Fruit fly (Drosophila melanogaster) whole organism, wandering third instar larva: Measurements from ENCODE around the gene LManII.
A peak's percentile ranks its signal among the peaks of the same experiment; 100 is the strongest.

ENCODE experiments used
- Abd-B ChIP-seq: fragments of >200 bp; optimal IDR thresholded peaks from 2 replicates; lab custom pipeline; 2017; ENCODE audit warnings: missing biosample characterization, missing genetic modification characterization
- CG32264 ChIP-seq: fragments of 200-800 bp; sonication (Bioruptor generic); optimal IDR thresholded peaks from 2 replicates; lab custom pipeline; 2016; ENCODE audit warnings: missing biosample characterization, missing genetic modification characterization
- CG9705 ChIP-seq: fragments of 200-800 bp; sonication (Bioruptor generic); optimal IDR thresholded peaks from 2 replicates; lab custom pipeline; 2018; ENCODE audit warnings: missing biosample characterization, mild to moderate bottlenecking, missing genetic modification characterization
- CrebA ChIP-seq: fragments of 200-800 bp; sonication (Bioruptor generic); optimal IDR thresholded peaks from 2 replicates; lab custom pipeline; 2016; ENCODE audit warnings: missing biosample characterization, mild to moderate bottlenecking, missing genetic modification characterization, borderline replicate concordance
- Dfd ChIP-seq: fragments of >200 bp; optimal IDR thresholded peaks from 2 replicates; lab custom pipeline; 2017; ENCODE audit warnings: missing biosample characterization, missing genetic modification characterization
- Dif ChIP-seq: fragments of 200-275, 200-300 bp; sonication (Bioruptor generic); optimal IDR thresholded peaks from 2 replicates; lab custom pipeline; 2018; ENCODE audit warnings: missing biosample characterization, missing genetic modification characterization; ENCODE audit not compliant: partially characterized antibody
- GATAd ChIP-seq: sonication (Bioruptor generic); optimal IDR thresholded peaks from 2 replicates; lab custom pipeline; 2016; ENCODE audit warnings: missing biosample characterization, missing genetic modification characterization
- HLH106 ChIP-seq: fragments of 200-800 bp; optimal IDR thresholded peaks from 3 replicates; lab custom pipeline; 2019; ENCODE audit warnings: missing biosample characterization, mild to moderate bottlenecking, missing genetic modification characterization, moderate library complexity
- Hnf4 ChIP-seq: fragments of 200-800 bp; sonication (Bioruptor generic); optimal IDR thresholded peaks from 2 replicates; lab custom pipeline; 2016; ENCODE audit warnings: missing biosample characterization, mild to moderate bottlenecking, missing genetic modification characterization
- Hr78 ChIP-seq: fragments of >200 bp; optimal IDR thresholded peaks from 2 replicates; lab custom pipeline; 2017; ENCODE audit warnings: missing biosample characterization, missing genetic modification characterization
- Hr83 ChIP-seq: fragments of 200-300 bp; sonication (Bioruptor generic); optimal IDR thresholded peaks from 2 replicates; lab custom pipeline; 2016; ENCODE audit warnings: missing biosample characterization, mild to moderate bottlenecking, missing genetic modification characterization, moderate library complexity; ENCODE audit not compliant: poor library complexity, severe bottlenecking
- Jra ChIP-seq: sonication (Bioruptor generic); optimal IDR thresholded peaks from 2 replicates; lab custom pipeline; 2016; ENCODE audit warnings: missing biosample characterization, missing genetic modification characterization
- Mio ChIP-seq: sonication (Bioruptor generic); optimal IDR thresholded peaks from 2 replicates; lab custom pipeline; 2016; ENCODE audit warnings: missing biosample characterization, missing genetic modification characterization
- Myc ChIP-seq: fragments of >200 bp; optimal IDR thresholded peaks from 2 replicates; lab custom pipeline; 2017
- N ChIP-seq: fragments of >200 bp; optimal IDR thresholded peaks from 2 replicates; lab custom pipeline; 2018; ENCODE audit warnings: missing biosample characterization, missing external identifiers, missing genetic modification characterization
- OdsH ChIP-seq: fragments of 200-800 bp; sonication (Bioruptor generic); optimal IDR thresholded peaks from 2 replicates; lab custom pipeline; 2016; ENCODE audit warnings: missing biosample characterization, mild to moderate bottlenecking, missing genetic modification characterization
- Rel ChIP-seq, 2 experiments: fragments of 200-800 bp; sonication (Bioruptor generic) in 1 of 2; optimal IDR thresholded peaks; 2 replicates in 1 of 2; 3 replicates in 1 of 2; lab custom pipeline; 2016 to 2019; ENCODE audit warnings: mild to moderate bottlenecking in 2 of 2, missing biosample characterization in 2 of 2, missing genetic modification characterization in 2 of 2, moderate library complexity in 1 of 2
- Sp1 ChIP-seq: fragments of 200-800 bp; sonication (Bioruptor generic); optimal IDR thresholded peaks from 3 replicates; lab custom pipeline; 2019; ENCODE audit warnings: missing biosample characterization, mild to moderate bottlenecking, missing genetic modification characterization, moderate library complexity
- Vsx2 ChIP-seq: fragments of 200-300, 225-300 bp; sonication (Bioruptor generic); optimal IDR thresholded peaks from 2 replicates; lab custom pipeline; 2018; ENCODE audit warnings: missing biosample characterization, missing genetic modification characterization; ENCODE audit not compliant: partially characterized antibody
- br ChIP-seq: fragments of 200-800 bp; sonication (Bioruptor generic); optimal IDR thresholded peaks from 2 replicates; lab custom pipeline; 2016; ENCODE audit warnings: missing biosample characterization, missing genetic modification characterization
- brk ChIP-seq: fragments of 200-800 bp; sonication (Bioruptor generic); optimal IDR thresholded peaks from 2 replicates; lab custom pipeline; 2016; ENCODE audit warnings: missing biosample characterization, mild to moderate bottlenecking, missing genetic modification characterization
- dl ChIP-seq, 2 experiments: fragments of 175-275, 200-275 bp in 1 of 2; fragments of 200-275 bp in 1 of 2; sonication (Bioruptor generic); optimal IDR thresholded peaks; lab custom pipeline; 2018; ENCODE audit warnings: mild to moderate bottlenecking in 2 of 2, missing biosample characterization in 2 of 2, missing genetic modification characterization in 2 of 2, moderate library complexity in 2 of 2; ENCODE audit not compliant: partially characterized antibody in 2 of 2, insufficient read depth in 1 of 2
- dmrt93B ChIP-seq: fragments of 200-800 bp; sonication (Bioruptor generic); optimal IDR thresholded peaks from 2 replicates; lab custom pipeline; 2018; ENCODE audit warnings: missing biosample characterization, mild to moderate bottlenecking, missing genetic modification characterization
- dsf ChIP-seq: sonication (Bioruptor generic); optimal IDR thresholded peaks from 2 replicates; lab custom pipeline; 2016; ENCODE audit warnings: missing biosample characterization, missing genetic modification characterization, borderline replicate concordance
- ey ChIP-seq: fragments of 200-800 bp; sonication (Bioruptor generic); optimal IDR thresholded peaks from 2 replicates; lab custom pipeline; 2016; ENCODE audit warnings: missing biosample characterization, missing genetic modification characterization
- foxo ChIP-seq, 2 experiments: fragments of 200-800 bp; sonication (Bioruptor generic); optimal IDR thresholded peaks; 2 replicates in 1 of 2; 3 replicates in 1 of 2; lab custom pipeline; 2016 to 2017; ENCODE audit warnings: missing biosample characterization in 2 of 2, missing genetic modification characterization in 2 of 2
- fru ChIP-seq: fragments of 200-800 bp; sonication (Bioruptor generic); optimal IDR thresholded peaks from 3 replicates; lab custom pipeline; 2016; ENCODE audit warnings: missing biosample characterization, mild to moderate bottlenecking, missing genetic modification characterization
- h ChIP-seq: fragments of 200-800 bp; sonication (Bioruptor generic); optimal IDR thresholded peaks from 3 replicates; lab custom pipeline; 2016; ENCODE audit warnings: missing biosample characterization, mild to moderate bottlenecking, missing genetic modification characterization
- jim ChIP-seq: fragments of 175-275, 200-325 bp; sonication (Bioruptor generic); optimal IDR thresholded peaks from 2 replicates; lab custom pipeline; 2016; ENCODE audit warnings: missing biosample characterization, mild to moderate bottlenecking, missing genetic modification characterization
- lola ChIP-seq: fragments of >200 bp; optimal IDR thresholded peaks from 2 replicates; lab custom pipeline; 2017; ENCODE audit warnings: missing biosample characterization, missing genetic modification characterization
- pan ChIP-seq: fragments of >200 bp; optimal IDR thresholded peaks from 2 replicates; lab custom pipeline; 2017
- psq ChIP-seq: fragments of 200-800 bp; sonication (Bioruptor generic); optimal IDR thresholded peaks from 3 replicates; lab custom pipeline; 2017; ENCODE audit warnings: missing biosample characterization, mild to moderate bottlenecking, missing genetic modification characterization, moderate library complexity
- rgr ChIP-seq: fragments of 200-800 bp; sonication (Bioruptor generic); optimal IDR thresholded peaks from 3 replicates; lab custom pipeline; 2016; ENCODE audit warnings: missing biosample characterization, mild to moderate bottlenecking, missing genetic modification characterization
- sage ChIP-seq: fragments of 200-800 bp; sonication (Bioruptor generic); optimal IDR thresholded peaks from 2 replicates; lab custom pipeline; 2016; ENCODE audit warnings: missing biosample characterization, mild to moderate bottlenecking, missing genetic modification characterization
- sv ChIP-seq: fragments of 200-800 bp; sonication (Bioruptor generic); optimal IDR thresholded peaks from 3 replicates; lab custom pipeline; 2016; ENCODE audit warnings: missing biosample characterization, missing genetic modification characterization
- tai ChIP-seq: sonication (Bioruptor generic); optimal IDR thresholded peaks from 2 replicates; lab custom pipeline; 2016; ENCODE audit warnings: missing biosample characterization, missing genetic modification characterization
- usp ChIP-seq: fragments of >200 bp; optimal IDR thresholded peaks from 2 replicates; lab custom pipeline; 2017; ENCODE audit warnings: missing biosample characterization, missing genetic modification characterization
- woc ChIP-seq: sonication (Bioruptor generic); optimal IDR thresholded peaks from 2 replicates; lab custom pipeline; 2016; ENCODE audit warnings: missing biosample characterization, mild to moderate bottlenecking, missing genetic modification characterization

Gene LManII

DNA sequence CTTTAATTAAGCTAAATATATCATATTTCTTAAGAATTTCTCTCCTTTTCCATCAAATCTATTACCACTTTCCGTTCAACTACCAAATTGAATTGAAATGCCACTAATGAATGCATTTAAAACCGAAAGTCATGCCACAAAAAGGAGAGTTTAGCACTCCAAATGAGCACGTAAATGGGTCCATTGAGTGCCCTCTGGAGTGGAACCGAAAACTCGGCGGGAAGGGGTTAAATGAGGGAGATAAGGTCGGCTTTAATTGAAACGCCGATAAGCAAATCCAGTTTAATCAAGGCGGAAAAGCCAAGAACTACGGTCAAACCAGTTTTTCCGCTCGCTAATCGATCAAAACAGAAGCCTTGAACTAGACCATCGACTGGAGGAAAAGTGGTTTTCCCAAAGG, 47.9 kb downstream of the LManII start:
- TF ChIP-seq CrebA (no peak), Abd-B (no peak), psq (no peak), br (GFP tag; lab: Kevin White, UChicago) (no peak), jim (GFP tag; lab: Kevin White, UChicago) (no peak), HLH106 (no peak), brk (GFP tag; lab: Kevin White, UChicago) (no peak), Dfd (GFP tag; lab: Kevin White, UChicago) (no peak), sage (no peak), Mio (GFP tag; lab: Kevin White, UChicago) (no peak), Vsx2 (GFP tag; lab: Kevin White, UChicago) (no peak), tai (GFP tag; lab: Kevin White, UChicago) (no peak), foxo (GFP tag; optimal IDR thresholded peaks at IDR 0.05; lab: Kevin White, UChicago) (no peak), Dif (GFP tag; lab: Kevin White, UChicago) (no peak)

DNA sequence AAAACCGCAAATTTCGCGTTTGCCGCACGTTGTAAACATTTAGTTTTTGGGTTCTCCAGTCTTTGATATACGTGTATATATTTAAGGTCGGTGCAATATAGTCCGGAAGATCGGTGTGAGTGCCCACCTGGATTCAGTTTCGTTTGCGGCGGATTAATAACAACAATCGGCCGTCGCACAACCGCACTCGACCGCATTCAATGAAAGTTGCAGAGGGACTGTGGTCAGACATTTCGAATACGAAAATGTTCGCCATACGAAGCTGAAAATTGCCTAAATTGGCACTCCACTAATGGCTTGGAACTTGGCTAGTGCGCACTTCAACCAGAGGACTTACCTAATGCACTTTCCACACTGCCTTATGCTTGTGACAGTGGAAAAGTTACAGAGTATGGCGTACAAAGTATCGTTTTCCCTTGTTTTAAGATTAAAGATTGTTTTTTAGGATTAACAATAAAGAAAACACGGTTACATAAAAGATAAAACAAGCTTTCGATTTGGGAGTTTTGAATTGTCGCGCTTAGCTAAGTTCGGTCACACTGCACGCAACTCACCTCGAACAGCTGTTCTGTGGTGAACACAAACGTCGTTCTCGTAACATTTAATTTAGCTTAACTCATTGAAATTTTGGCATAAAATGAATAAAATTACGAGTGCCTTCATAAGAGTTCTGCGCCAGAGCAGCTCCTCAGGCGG, 49.2 kb downstream of the LManII start, which contains the start of the genes Myo31DF and CG6094:
Myo31DF (minus strand) TSS at position 223 of the 696 bp plus-strand sequence.
CG6094 (plus strand) TSS at position 525 of the 696 bp plus-strand sequence.
- TF ChIP-seq CG9705 (GFP tag; lab: Kevin White, UChicago): no peak
- no peak for TF ChIP-seq OdsH (GFP tag; lab: Kevin White, UChicago)
- TF ChIP-seq Dif (GFP tag; lab: Kevin White, UChicago): peak; percentile 33
- TF ChIP-seq Hr83 (GFP tag; lab: Kevin White, UChicago): no peak
- peak; percentile 16 for TF ChIP-seq psq
- TF ChIP-seq rgr (GFP tag; lab: Kevin White, UChicago): peak; percentile 29
- TF ChIP-seq dmrt93B (GFP tag; lab: Kevin White, UChicago): no peak
- TF ChIP-seq Rel (GFP tag; optimal IDR thresholded peaks at IDR 0.05; lab: Kevin White, UChicago): no peak
- TF ChIP-seq Rel (tag; optimal IDR thresholded peaks at IDR 0.05; lab: Kevin White, UChicago): peak; percentile 23
- peak; percentile 45 for TF ChIP-seq Jra (GFP tag; lab: Kevin White, UChicago)
- TF ChIP-seq CG32264 (GFP tag; lab: Kevin White, UChicago): no peak
- TF ChIP-seq jim (GFP tag; lab: Kevin White, UChicago): peak; percentile 64
- TF ChIP-seq Hr78 (GFP tag; lab: Kevin White, UChicago): no peak
- no peak for TF ChIP-seq CrebA
- TF ChIP-seq fru (GFP tag; lab: Kevin White, UChicago): no peak
- peak; percentile 0 for TF ChIP-seq Sp1
- peak; percentile 89 for TF ChIP-seq N
- TF ChIP-seq Myc (lab: Kevin White, UChicago): peak; percentile 93
- TF ChIP-seq dl (GFP tag; optimal IDR thresholded peaks at IDR 0.05; lab: Kevin White, UChicago; ENCODE audit: insufficient read depth in 1 of 2, partially characterized antibody in 2 of 2): no peak
- TF ChIP-seq brk (GFP tag; lab: Kevin White, UChicago): no peak
- TF ChIP-seq Abd-B: peak; percentile 72
- no peak for TF ChIP-seq pan (lab: Kevin White, UChicago)
- peak in 1 of 2 experiments; percentile 25 for TF ChIP-seq foxo (GFP tag; optimal IDR thresholded peaks at IDR 0.05; lab: Kevin White, UChicago)
- no peak for TF ChIP-seq GATAd (GFP tag; lab: Kevin White, UChicago)
- TF ChIP-seq Mio (GFP tag; lab: Kevin White, UChicago): no peak
- TF ChIP-seq Vsx2 (GFP tag; lab: Kevin White, UChicago): no peak
- peak; percentile 48 for TF ChIP-seq Hnf4
- TF ChIP-seq tai (GFP tag; lab: Kevin White, UChicago): no peak
- TF ChIP-seq Dfd (GFP tag; lab: Kevin White, UChicago): no peak
- no peak for TF ChIP-seq sage
- TF ChIP-seq br (GFP tag; lab: Kevin White, UChicago): peak; percentile 39
- no peak for TF ChIP-seq usp (GFP tag; lab: Kevin White, UChicago)
- TF ChIP-seq ey (GFP tag; lab: Kevin White, UChicago): no peak
- TF ChIP-seq sv (GFP tag; lab: Kevin White, UChicago): no peak
- no peak for TF ChIP-seq lola (GFP tag; lab: Kevin White, UChicago)
- TF ChIP-seq dsf (GFP tag; lab: Kevin White, UChicago): no peak
- TF ChIP-seq HLH106: peak; percentile 26
- TF ChIP-seq woc: no peak
- TF ChIP-seq h: no peak
- TF ChIP-seq, all 38 proteins: peak for 14
